Fruit fly (Drosophila melanogaster): ENCODE measurements around the gene Ccdc114.

Ccdc114 gene

dm6 chr3R:16599647-16600046, 24.9 kb downstream of the Ccdc114 start:
- no peak for TF ChIP-seq CG17801 (GFP tag; optimal IDR thresholded peaks at IDR 0.05; ENCODE audit: partially characterized antibody)

- TF ChIP-seq CG17801 (GFP tag; optimal IDR thresholded peaks at IDR 0.05; ENCODE audit: partially characterized antibody) = no peak
Measured at dm6 chr3R:16594961-16595360, 29.6 kb downstream of the Ccdc114 start.

dm6 chr3R:16594056-16594858, 30.3 kb downstream of the Ccdc114 start, which contains the start of gene CG14892:
TSS of gene CG14892 (plus strand) at chr3R:16594414.
- TF ChIP-seq CG17801 (GFP tag; optimal IDR thresholded peaks at IDR 0.05; ENCODE audit: partially characterized antibody) = no peak

dm6 chr3R:16591407-16591806, 33.1 kb downstream of the Ccdc114 start:
- TF ChIP-seq CG17801 (GFP tag; optimal IDR thresholded peaks at IDR 0.05; ENCODE audit: partially characterized antibody) = no peak

- TF ChIP-seq CG17801 (GFP tag; optimal IDR thresholded peaks at IDR 0.05; ENCODE audit: partially characterized antibody) = no peak
Measured at dm6 chr3R:16583605-16584004, 40.9 kb downstream of the Ccdc114 start, which contains the start of gene Scp2. TSS of gene Scp2 (minus strand) at chr3R:16583663.

dm6 chr3R:16573483-16574145, 50.9 kb downstream of the Ccdc114 start, which contains the start of gene CG14903:
TSS of gene CG14903 (minus strand) at chr3R:16573752.
- TF ChIP-seq CG17801 (GFP tag; optimal IDR thresholded peaks at IDR 0.05; ENCODE audit: partially characterized antibody) = no peak
